Fruit fly (Drosophila melanogaster) whole organism, wandering third instar larva: Measurements from ENCODE around the gene da.

Source experiments
- CrebA ChIP-seq: fragments of 200-800 bp; sonication (Bioruptor generic); optimal IDR thresholded peaks from 2 replicates; lab custom pipeline; 2016; ENCODE audit warnings: missing biosample characterization, mild to moderate bottlenecking, missing genetic modification characterization, borderline replicate concordance
- Dfd ChIP-seq: fragments of >200 bp; optimal IDR thresholded peaks from 2 replicates; lab custom pipeline; 2017; ENCODE audit warnings: missing biosample characterization, missing genetic modification characterization
- Hr78 ChIP-seq: fragments of >200 bp; optimal IDR thresholded peaks from 2 replicates; lab custom pipeline; 2017; ENCODE audit warnings: missing biosample characterization, missing genetic modification characterization
- Jra ChIP-seq: sonication (Bioruptor generic); optimal IDR thresholded peaks from 2 replicates; lab custom pipeline; 2016; ENCODE audit warnings: missing biosample characterization, missing genetic modification characterization
- Mio ChIP-seq: sonication (Bioruptor generic); optimal IDR thresholded peaks from 2 replicates; lab custom pipeline; 2016; ENCODE audit warnings: missing biosample characterization, missing genetic modification characterization
- Sp1 ChIP-seq: fragments of 200-800 bp; sonication (Bioruptor generic); optimal IDR thresholded peaks from 3 replicates; lab custom pipeline; 2019; ENCODE audit warnings: missing biosample characterization, mild to moderate bottlenecking, missing genetic modification characterization, moderate library complexity
- dl ChIP-seq, 2 experiments: fragments of 175-275, 200-275 bp in 1 of 2; fragments of 200-275 bp in 1 of 2; sonication (Bioruptor generic); optimal IDR thresholded peaks; lab custom pipeline; 2018; ENCODE audit warnings: mild to moderate bottlenecking in 2 of 2, missing biosample characterization in 2 of 2, missing genetic modification characterization in 2 of 2, moderate library complexity in 2 of 2; ENCODE audit not compliant: partially characterized antibody in 2 of 2, insufficient read depth in 1 of 2
- dmrt93B ChIP-seq: fragments of 200-800 bp; sonication (Bioruptor generic); optimal IDR thresholded peaks from 2 replicates; lab custom pipeline; 2018; ENCODE audit warnings: missing biosample characterization, mild to moderate bottlenecking, missing genetic modification characterization
- fru ChIP-seq: fragments of 200-800 bp; sonication (Bioruptor generic); optimal IDR thresholded peaks from 3 replicates; lab custom pipeline; 2016; ENCODE audit warnings: missing biosample characterization, mild to moderate bottlenecking, missing genetic modification characterization
- lola ChIP-seq: fragments of >200 bp; optimal IDR thresholded peaks from 2 replicates; lab custom pipeline; 2017; ENCODE audit warnings: missing biosample characterization, missing genetic modification characterization
- pan ChIP-seq: fragments of >200 bp; optimal IDR thresholded peaks from 2 replicates; lab custom pipeline; 2017
- psq ChIP-seq: fragments of 200-800 bp; sonication (Bioruptor generic); optimal IDR thresholded peaks from 3 replicates; lab custom pipeline; 2017; ENCODE audit warnings: missing biosample characterization, mild to moderate bottlenecking, missing genetic modification characterization, moderate library complexity

DNA sequence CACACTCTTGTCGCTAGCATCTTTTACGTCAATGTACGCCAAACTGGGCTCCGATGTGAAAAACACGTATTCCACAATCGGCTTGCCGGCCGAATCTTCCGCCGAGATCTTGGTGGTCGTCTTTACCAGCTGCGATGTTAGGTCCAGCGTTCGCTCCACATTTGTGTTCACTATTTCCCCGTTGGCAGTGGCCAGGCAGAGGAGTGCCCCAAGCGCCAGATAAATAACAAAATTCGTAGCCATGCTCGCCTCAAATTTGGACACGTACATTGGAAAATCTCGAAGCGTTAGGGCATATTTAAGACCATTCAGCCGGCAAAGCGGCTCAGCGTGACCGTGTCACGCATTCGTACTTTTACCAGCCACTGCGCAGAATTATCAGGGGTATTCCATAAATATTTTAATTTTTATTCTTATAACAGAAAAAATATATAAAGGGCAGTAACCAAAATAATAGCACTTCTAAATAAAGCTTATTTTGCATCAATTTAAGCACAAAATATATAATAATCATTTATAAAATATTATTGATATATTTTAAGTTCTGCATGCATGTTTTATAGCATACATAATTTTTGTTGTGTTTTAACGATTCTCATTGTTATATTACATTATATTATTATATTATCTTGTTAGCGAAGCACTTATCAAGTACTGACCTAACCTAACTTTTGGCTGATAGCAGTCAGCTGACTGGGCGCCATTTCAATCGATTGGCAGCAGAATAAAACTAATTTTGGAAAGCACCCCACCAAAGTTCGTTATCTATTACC lies 12.3 kb upstream of the da start, which contains the start of the genes CG33303 and dpr19:
- no peak for TF ChIP-seq Jra (GFP tag; lab: Kevin White, UChicago)
- no peak for TF ChIP-seq fru (GFP tag; lab: Kevin White, UChicago)
- TF ChIP-seq dmrt93B (GFP tag; lab: Kevin White, UChicago), result no peak
- no peak for TF ChIP-seq psq
- no peak for TF ChIP-seq dl (GFP tag; optimal IDR thresholded peaks at IDR 0.05; lab: Kevin White, UChicago; ENCODE audit: insufficient read depth in 1 of 2, partially characterized antibody in 2 of 2)
- no peak for TF ChIP-seq pan
- TF ChIP-seq CrebA, result no peak
- no peak for TF ChIP-seq Hr78 (GFP tag; lab: Kevin White, UChicago)
- no peak for TF ChIP-seq lola (GFP tag; lab: Kevin White, UChicago)
- no peak for TF ChIP-seq Mio (GFP tag; lab: Kevin White, UChicago)
- TF ChIP-seq Dfd (GFP tag; lab: Kevin White, UChicago), result no peak
- peak; percentile 69 for TF ChIP-seq Sp1 (GFP tag; lab: Kevin White, UChicago)
